Worm (Caenorhabditis elegans): ENCODE measurements around the gene srd-49.

- TF ChIP-seq elt-1 (tag; optimal IDR thresholded peaks at IDR 0.05) (no peak), dmd-4 (tag; optimal IDR thresholded peaks at IDR 0.05) (no peak), ztf-4 (tag; optimal IDR thresholded peaks at IDR 0.05) (no peak), unc-39 (tag; optimal IDR thresholded peaks at IDR 0.05) (no peak), ceh-82 (tag; optimal IDR thresholded peaks at IDR 0.05) (no peak), unc-62 (GFP tag; optimal IDR thresholded peaks at IDR 0.05) (no peak), nhr-77 (tag; optimal IDR thresholded peaks at IDR 0.05) (no peak)
These were observed 30.3 kb upstream of the srd-49 start, which contains the start of gene fipr-13 for ce11 chrV:10064221-10064620.

Measured in whole organism, L2 larva.